Worm (Caenorhabditis elegans): ENCODE results near the gene str-96.
"Not testable (repeated sequence)": the region's sequence is repeated elsewhere in the genome, so short reads cannot be mapped to it uniquely, and the experiment has no call there.

DNA sequence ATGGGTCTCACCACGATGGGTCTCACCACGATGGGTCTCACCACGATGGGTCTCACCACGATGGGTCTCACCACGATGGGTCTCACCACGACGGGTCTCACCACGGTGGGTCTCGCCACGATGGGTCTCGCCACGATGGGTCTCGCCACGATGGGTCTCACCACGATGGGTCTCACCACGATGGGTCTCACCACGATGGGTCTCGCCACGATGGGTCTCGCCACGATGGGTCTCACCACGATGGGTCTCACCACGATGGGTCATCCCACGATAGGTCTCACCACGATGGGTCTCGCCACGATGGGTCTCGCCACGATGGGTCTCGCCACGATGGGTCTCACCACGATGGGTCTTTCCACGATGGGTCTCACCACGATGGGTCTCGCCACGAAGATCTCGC is 28.1 kb upstream of the str-96 start:
- TF ChIP-seq nhr-237 (tag; optimal IDR thresholded peaks at IDR 0.05); R02D3.7 (tag; optimal IDR thresholded peaks at IDR 0.05); nhr-48 (tag; optimal IDR thresholded peaks at IDR 0.05); dmd-9 (GFP tag; IDR thresholded peaks at IDR 0.05); aly-2 (tag; optimal IDR thresholded peaks at IDR 0.05); fos-1 (tag; optimal IDR thresholded peaks at IDR 0.05); fkh-10 (GFP tag; optimal IDR thresholded peaks at IDR 0.05); aha-1 (tag); zag-1 (tag; optimal IDR thresholded peaks at IDR 0.05); snpc-4 (tag; optimal IDR thresholded peaks at IDR 0.05); tag-97 (GFP tag; IDR thresholded peaks at IDR 0.05); unc-62 (GFP tag; optimal IDR thresholded peaks at IDR 0.05 in 1 of 2); unc-62 (tag; optimal IDR thresholded peaks at IDR 0.05); nhr-11 (tag; optimal IDR thresholded peaks at IDR 0.05): not testable (repeated sequence)

All from whole organism, L4 larva.